Worm (Caenorhabditis elegans) whole organism, midembryonic: Measurements from ENCODE around the gene F27D9.13.

Source experiments
- T22C8.4 ChIP-seq: fragments of 200-800 bp; sonication (Bioruptor generic); IDR thresholded peaks from 2 replicates; pipeline ENCODE4 v1.3.6; 2022; ENCODE audit warnings: missing genetic modification characterization, missing compliant biosample characterization
- cog-1 ChIP-seq: sonication (generic microtip); optimal IDR thresholded peaks from 2 replicates; lab custom pipeline; 2016; ENCODE audit warnings: missing genetic modification characterization, missing compliant biosample characterization
- flt-1 ChIP-seq: fragments of 200-800 bp; sonication (Bioruptor generic); IDR thresholded peaks from 2 replicates; pipeline ENCODE4 v1.3.6; 2022; ENCODE audit warnings: missing genetic modification characterization, missing compliant biosample characterization
- klf-2 ChIP-seq: fragments of 200-800 bp; sonication (Bioruptor generic); conservative IDR thresholded peaks from 2 replicates; pipeline ENCODE4 v1.3.6; 2022; ENCODE audit warnings: missing genetic modification reagents, missing genetic modification characterization, missing compliant biosample characterization
- med-1 ChIP-seq: sonication (generic microtip); optimal IDR thresholded peaks from 2 replicates; lab custom pipeline; 2017; ENCODE audit warnings: missing genetic modification characterization, mild to moderate bottlenecking, missing compliant biosample characterization, antibody characterized with exemption, missing genetic modification reagents; ENCODE audit not compliant: insufficient read depth
- ref-1 ChIP-seq: fragments of 200-800 bp; sonication (Bioruptor generic); conservative IDR thresholded peaks from 2 replicates; pipeline ENCODE4 v1.3.6; 2022; ENCODE audit warnings: missing genetic modification reagents, missing genetic modification characterization, missing compliant biosample characterization
- tab-1 ChIP-seq: fragments of 200-800 bp; sonication (Bioruptor generic); IDR thresholded peaks from 2 replicates; pipeline ENCODE4 v1.3.6; 2022; ENCODE audit warnings: missing genetic modification characterization, missing compliant biosample characterization
- ztf-23 ChIP-seq: fragments of 200-800 bp; sonication (Bioruptor generic); IDR thresholded peaks from 2 replicates; pipeline ENCODE4 v1.3.6; 2022; ENCODE audit warnings: missing genetic modification reagents, missing genetic modification characterization, missing compliant biosample characterization
- ztf-29 ChIP-seq: fragments of 200-800 bp; sonication (Bioruptor generic); IDR thresholded peaks from 2 replicates; pipeline ENCODE4 v1.3.6; 2022; ENCODE audit warnings: missing genetic modification reagents, missing genetic modification characterization, missing compliant biosample characterization

Gene F27D9.13

ce11 chrX:7667394-7668089, at the start of gene F27D9.13:
F27D9.13 (minus strand) TSS chrX:7667444.
- TF ChIP-seq T22C8.4 (GFP tag; lab: Robert Waterston, UW) (no peak), ref-1 (GFP tag; lab: Robert Waterston, UW) (no peak), tab-1 (GFP tag; lab: Robert Waterston, UW) (no peak), cog-1 (tag; lab: Kevin White, UChicago) (no peak), flt-1 (GFP tag; lab: Robert Waterston, UW) (no peak), klf-2 (no peak), ztf-29 (GFP tag; lab: Robert Waterston, UW) (no peak), med-1 (no peak), ztf-23 (no peak)

DNA sequence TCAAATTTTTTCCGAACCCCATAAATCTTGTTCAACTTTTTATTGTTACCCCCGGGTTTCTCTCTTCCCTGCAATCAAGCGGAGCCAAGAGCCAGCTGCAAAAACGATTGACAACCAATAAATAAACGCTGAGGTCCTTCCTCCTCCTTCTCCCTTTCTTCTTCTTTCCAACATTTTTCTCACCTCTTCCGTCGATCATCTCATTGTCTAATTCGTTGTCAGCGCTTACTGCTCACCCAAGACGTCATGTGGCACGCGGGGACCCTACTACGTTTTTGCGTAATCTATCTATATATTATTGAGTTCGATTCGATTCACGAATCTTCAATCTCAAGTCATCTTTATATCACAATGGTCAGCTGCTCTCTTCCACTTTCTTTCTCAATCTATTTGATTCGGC, 48.2 kb upstream of the F27D9.13 start:
- no peak for TF ChIP-seq klf-2
- TF ChIP-seq ref-1 (GFP tag; lab: Robert Waterston, UW) = no peak
- TF ChIP-seq ztf-29 (GFP tag; lab: Robert Waterston, UW) = no peak
- no peak for TF ChIP-seq tab-1 (GFP tag; lab: Robert Waterston, UW)

DNA sequence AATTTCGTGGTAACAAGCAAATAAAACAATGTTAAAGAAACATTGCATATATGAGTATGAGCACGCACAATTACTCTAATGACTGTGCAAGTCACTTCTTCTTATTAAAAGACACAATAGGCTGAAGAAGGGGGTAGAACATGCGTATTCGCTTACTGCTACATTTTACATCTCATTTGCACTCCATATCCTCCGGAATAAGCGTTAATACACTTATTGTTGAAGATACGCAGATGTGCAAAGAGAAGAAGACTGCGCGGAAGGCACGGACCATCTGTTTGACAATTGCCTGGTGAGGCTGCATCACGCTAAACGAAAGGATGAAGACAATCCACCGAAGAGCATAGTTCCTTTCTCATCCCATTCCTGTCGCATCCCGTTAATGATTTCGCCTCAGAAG, 45.6 kb upstream of the F27D9.13 start:
- TF ChIP-seq ztf-23 (no peak), tab-1 (GFP tag; lab: Robert Waterston, UW) (no peak), T22C8.4 (GFP tag; lab: Robert Waterston, UW) (no peak), med-1 (no peak), flt-1 (GFP tag; lab: Robert Waterston, UW) (peak; percentile 46; the same call in 1 of the 2 replicates), klf-2 (no peak), ztf-29 (GFP tag; lab: Robert Waterston, UW) (no peak), cog-1 (tag; lab: Kevin White, UChicago) (peak; percentile 30), ref-1 (GFP tag; lab: Robert Waterston, UW) (no peak)

DNA sequence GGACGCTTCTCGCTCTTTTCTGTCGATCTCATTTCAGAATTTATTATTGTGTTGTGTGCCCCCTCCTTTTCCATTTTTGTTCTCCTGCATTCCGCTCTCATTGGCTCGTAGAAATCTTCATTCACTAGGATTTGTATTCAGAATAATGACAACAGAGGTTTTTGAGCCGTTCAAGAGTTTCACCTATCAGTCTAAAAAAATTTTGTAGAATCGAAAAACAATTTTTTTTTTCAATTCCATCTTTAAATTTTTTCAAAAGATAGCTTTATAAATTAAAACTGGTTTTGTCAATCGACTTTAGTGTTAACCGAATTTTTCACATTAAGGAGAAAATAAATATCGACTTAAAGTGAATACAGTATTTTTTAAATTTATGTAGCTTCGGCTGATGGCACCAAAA, 43.4 kb upstream of the F27D9.13 start, which contains the start of gene K09F5.4:
TSS of gene K09F5.4 (minus strand) at position 101 of the 400 bp plus-strand sequence.
- TF ChIP-seq flt-1 (GFP tag; lab: Robert Waterston, UW) (no peak), klf-2 (no peak), ref-1 (GFP tag; lab: Robert Waterston, UW) (no peak), med-1 (no peak), cog-1 (tag; lab: Kevin White, UChicago) (no peak)

DNA sequence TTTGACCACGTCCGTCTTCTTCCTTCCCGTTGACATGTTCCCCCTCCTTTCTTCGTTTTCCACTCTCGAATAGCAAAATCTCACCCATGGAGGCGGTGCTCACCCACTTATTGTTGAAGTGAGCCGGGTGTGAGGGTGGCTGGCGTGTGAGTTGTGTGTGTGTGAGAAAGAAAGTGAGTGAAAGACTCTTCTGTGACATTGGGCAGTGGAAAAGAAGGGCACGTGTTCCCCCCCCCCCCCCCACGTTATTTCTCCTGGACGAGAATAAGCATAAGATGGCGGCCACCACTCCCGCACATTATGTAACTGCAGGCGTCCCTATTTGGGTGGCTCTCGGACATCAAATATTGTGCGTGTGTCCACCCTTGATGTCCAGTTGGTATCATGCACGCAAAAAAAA, 42.9 kb upstream of the F27D9.13 start:
- peak; percentile 57; the same call in 1 of the 2 replicates for TF ChIP-seq flt-1 (GFP tag; lab: Robert Waterston, UW)
- no peak for TF ChIP-seq ztf-29 (GFP tag; lab: Robert Waterston, UW)
- TF ChIP-seq ztf-23 = 0 out of 2 replicates have a peak, but pooled peaks have one; percentile 14

DNA sequence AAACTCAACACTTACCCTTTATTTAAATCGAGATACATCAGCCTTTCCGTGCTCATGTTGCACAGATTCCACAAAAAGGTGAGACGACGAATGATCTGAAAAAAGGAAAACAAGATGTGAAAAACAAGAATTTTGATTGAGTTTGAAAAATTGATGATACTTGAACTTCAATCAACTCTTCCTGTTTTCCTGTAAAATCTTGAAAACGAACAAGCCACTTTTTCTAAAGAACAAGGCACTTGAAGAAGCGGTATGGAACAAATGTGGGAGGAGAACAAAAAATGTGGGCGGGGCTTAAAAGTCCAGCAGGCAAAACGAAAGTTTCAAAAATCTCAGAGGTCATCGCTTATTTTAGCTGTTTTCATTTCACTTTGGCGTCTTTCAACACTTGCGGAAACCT, 39.8 kb upstream of the F27D9.13 start, which contains the start of gene kvs-1:
TSS of gene kvs-1 (minus strand) at position 101 of the 400 bp plus-strand sequence.
- TF ChIP-seq ztf-29 (GFP tag; lab: Robert Waterston, UW) = no peak
- no peak for TF ChIP-seq klf-2
- no peak for TF ChIP-seq tab-1 (GFP tag; lab: Robert Waterston, UW)
- no peak for TF ChIP-seq cog-1 (tag; lab: Kevin White, UChicago)
- no peak for TF ChIP-seq med-1
- TF ChIP-seq T22C8.4 (GFP tag; lab: Robert Waterston, UW) = no peak
- TF ChIP-seq ref-1 (GFP tag; lab: Robert Waterston, UW) = no peak
- no peak for TF ChIP-seq flt-1 (GFP tag; lab: Robert Waterston, UW)
- TF ChIP-seq ztf-23 = no peak

DNA sequence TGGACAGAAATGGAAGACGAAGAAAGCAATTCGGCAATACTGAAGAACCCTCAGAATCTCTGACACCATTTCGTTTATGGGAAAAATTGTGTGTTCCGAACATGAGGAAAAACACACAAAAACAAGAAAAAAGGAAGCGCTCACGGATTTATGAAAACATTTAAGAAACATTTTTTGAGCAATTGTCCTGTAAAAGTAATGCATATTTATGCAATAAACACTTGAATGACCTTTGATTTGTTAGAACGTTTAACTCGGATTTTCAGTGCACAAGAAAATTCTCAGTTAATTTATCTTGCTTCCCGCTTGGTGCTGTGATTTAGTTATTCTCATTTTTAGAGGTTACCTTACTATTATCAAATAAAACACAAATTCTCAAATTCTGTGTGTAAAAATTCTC, 36.6 kb upstream of the F27D9.13 start:
- TF ChIP-seq tab-1 (GFP tag; lab: Robert Waterston, UW) (no peak), med-1 (no peak), cog-1 (tag; lab: Kevin White, UChicago) (no peak), T22C8.4 (GFP tag; lab: Robert Waterston, UW) (no peak), ztf-23 (no peak), klf-2 (no peak), ref-1 (GFP tag; lab: Robert Waterston, UW) (no peak), ztf-29 (GFP tag; lab: Robert Waterston, UW) (no peak), flt-1 (GFP tag; lab: Robert Waterston, UW) (no peak)

- TF ChIP-seq cog-1 (tag; lab: Kevin White, UChicago) (no peak), flt-1 (GFP tag; lab: Robert Waterston, UW) (no peak), tab-1 (GFP tag; lab: Robert Waterston, UW) (no peak), ztf-23 (no peak), T22C8.4 (GFP tag; lab: Robert Waterston, UW) (no peak), klf-2 (no peak), ztf-29 (GFP tag; lab: Robert Waterston, UW) (no peak), med-1 (no peak), ref-1 (GFP tag; lab: Robert Waterston, UW) (no peak)
Observed at ce11 chrX:7689570-7689969, 22.3 kb upstream of the F27D9.13 start.

- TF ChIP-seq flt-1 (GFP tag; lab: Robert Waterston, UW) (no peak), tab-1 (GFP tag; lab: Robert Waterston, UW) (no peak), klf-2 (no peak), ref-1 (GFP tag; lab: Robert Waterston, UW) (no peak), ztf-29 (GFP tag; lab: Robert Waterston, UW) (no peak), T22C8.4 (GFP tag; lab: Robert Waterston, UW) (no peak), cog-1 (tag; lab: Kevin White, UChicago) (no peak), med-1 (no peak), ztf-23 (no peak)
Observed at ce11 chrX:7689119-7689518, 21.9 kb upstream of the F27D9.13 start, which contains the start of gene clik-2. clik-2 (minus strand) TSS chrX:7689219.
